Worm (Caenorhabditis elegans): ENCODE measurements around the gene R05F9.7.
A peak's percentile ranks its signal among the peaks of the same experiment; 100 is the strongest.

R05F9.7 gene

ce11 chrII:4866045-4866444, 20.0 kb upstream of the R05F9.7 start:
- no peak for TF ChIP-seq elt-4 (tag; optimal IDR thresholded peaks at IDR 0.05)
- no peak for TF ChIP-seq pha-2 (tag; optimal IDR thresholded peaks at IDR 0.05)
- TF ChIP-seq sox-4 (tag; optimal IDR thresholded peaks at IDR 0.05): no peak
- TF ChIP-seq C38D4.7 (GFP tag; optimal IDR thresholded peaks at IDR 0.05): no peak
- no peak for TF ChIP-seq ceh-34 (tag; optimal IDR thresholded peaks at IDR 0.05)
- no peak for TF ChIP-seq ceh-24 (tag; optimal IDR thresholded peaks at IDR 0.05)
- no peak for TF ChIP-seq sdc-2 (tag; optimal IDR thresholded peaks at IDR 0.05)

- no peak for TF ChIP-seq ceh-19 (GFP tag; optimal IDR thresholded peaks at IDR 0.05)
- TF ChIP-seq ceh-9 (tag; optimal IDR thresholded peaks at IDR 0.05): no peak
- no peak for TF ChIP-seq F13H6.1 (tag; optimal IDR thresholded peaks at IDR 0.05)
- TF ChIP-seq madf-2 (tag; optimal IDR thresholded peaks at IDR 0.05): no peak
- no peak for TF ChIP-seq elt-2 (tag; optimal IDR thresholded peaks at IDR 0.05)
- TF ChIP-seq npax-4 (tag; optimal IDR thresholded peaks at IDR 0.05): no peak
- TF ChIP-seq pha-4 (tag; optimal IDR thresholded peaks at IDR 0.05): no peak
- no peak for TF ChIP-seq ceh-2 (tag; optimal IDR thresholded peaks at IDR 0.05)
- no peak for TF ChIP-seq ceh-45 (GFP tag; IDR thresholded peaks at IDR 0.05)
- no peak for TF ChIP-seq ceh-30 (tag; optimal IDR thresholded peaks at IDR 0.05)
- TF ChIP-seq nhr-232 (tag; optimal IDR thresholded peaks at IDR 0.05): no peak
These were observed 18.6 kb upstream of the R05F9.7 start, which contains the start of gene col-17 for ce11 chrII:4867476-4867875. TSS of gene col-17 (minus strand) at chrII:4867576.

- TF ChIP-seq ceh-31 (tag; optimal IDR thresholded peaks at IDR 0.05): peak; percentile 18
- no peak for TF ChIP-seq npax-4 (tag; optimal IDR thresholded peaks at IDR 0.05)
- peak; percentile 9 for TF ChIP-seq hlh-6 (tag; optimal IDR thresholded peaks at IDR 0.05)
- TF ChIP-seq elt-4 (tag; optimal IDR thresholded peaks at IDR 0.05): peak; percentile 86
These were observed 16.2 kb upstream of the R05F9.7 start for ce11 chrII:4869793-4870343.

ce11 chrII:4870691-4871090, 15.4 kb upstream of the R05F9.7 start, which contains the start of gene col-20:
TSS of gene col-20 (minus strand) at chrII:4870791.
- no peak for TF ChIP-seq F13H6.1 (tag; optimal IDR thresholded peaks at IDR 0.05)
- no peak for TF ChIP-seq unc-42 (tag; optimal IDR thresholded peaks at IDR 0.05)
- TF ChIP-seq che-1 (tag; optimal IDR thresholded peaks at IDR 0.05): no peak
- TF ChIP-seq lim-6 (tag; optimal IDR thresholded peaks at IDR 0.05): no peak
- TF ChIP-seq sox-4 (tag; optimal IDR thresholded peaks at IDR 0.05): no peak
- no peak for TF ChIP-seq Y22D7AL.16 (tag; optimal IDR thresholded peaks at IDR 0.05)
- no peak for TF ChIP-seq fkh-10 (GFP tag; optimal IDR thresholded peaks at IDR 0.05)
- no peak for TF ChIP-seq ahr-1 (tag; optimal IDR thresholded peaks at IDR 0.05)
- TF ChIP-seq fax-1 (tag; optimal IDR thresholded peaks at IDR 0.05): no peak
- no peak for TF ChIP-seq ceh-2 (tag; optimal IDR thresholded peaks at IDR 0.05)
- TF ChIP-seq unc-86 (tag; optimal IDR thresholded peaks at IDR 0.05): no peak
- no peak for TF ChIP-seq ceh-24 (tag; optimal IDR thresholded peaks at IDR 0.05)
- no peak for TF ChIP-seq ceh-22 (tag; optimal IDR thresholded peaks at IDR 0.05)
- no peak for TF ChIP-seq hlh-15 (tag; optimal IDR thresholded peaks at IDR 0.05)
- no peak for TF ChIP-seq ceh-9 (tag; optimal IDR thresholded peaks at IDR 0.05)
- TF ChIP-seq zip-5 (tag; optimal IDR thresholded peaks at IDR 0.05): no peak

- no peak for TF ChIP-seq mec-3 (tag; optimal IDR thresholded peaks at IDR 0.05; ENCODE audit: borderline replicate concordance)
- no peak for TF ChIP-seq eyg-1 (tag; optimal IDR thresholded peaks at IDR 0.05)
- TF ChIP-seq ttx-3 (tag; optimal IDR thresholded peaks at IDR 0.05): no peak
- TF ChIP-seq elt-2 (tag; optimal IDR thresholded peaks at IDR 0.05): no peak
- no peak for TF ChIP-seq hlh-13 (GFP tag; optimal IDR thresholded peaks at IDR 0.05)
- no peak for TF ChIP-seq hlh-8 (tag; optimal IDR thresholded peaks at IDR 0.05)
- TF ChIP-seq ceh-31 (tag; optimal IDR thresholded peaks at IDR 0.05): no peak
- TF ChIP-seq ceh-30 (tag; optimal IDR thresholded peaks at IDR 0.05): no peak
- no peak for TF ChIP-seq ama-1 (optimal IDR thresholded peaks at IDR 0.05)
- TF ChIP-seq unc-3 (GFP tag; conservative IDR thresholded peaks at IDR 0.05): no peak
- no peak for TF ChIP-seq unc-3 (tag; optimal IDR thresholded peaks at IDR 0.05)
- no peak for TF ChIP-seq hlh-6 (tag; optimal IDR thresholded peaks at IDR 0.05)
- no peak for TF ChIP-seq sox-2 (GFP tag; IDR thresholded peaks at IDR 0.05)
- TF ChIP-seq unc-42 (tag; optimal IDR thresholded peaks at IDR 0.05): no peak
- TF ChIP-seq unc-86 (tag; optimal IDR thresholded peaks at IDR 0.05): no peak
- TF ChIP-seq fkh-10 (GFP tag; optimal IDR thresholded peaks at IDR 0.05): no peak
- TF ChIP-seq zip-5 (tag; optimal IDR thresholded peaks at IDR 0.05): no peak
- no peak for TF ChIP-seq pag-3 (tag; optimal IDR thresholded peaks at IDR 0.05; ENCODE audit: borderline replicate concordance)
These were observed 14.2 kb upstream of the R05F9.7 start for ce11 chrII:4871834-4872233.
